Worm (Caenorhabditis elegans): ENCODE results near the gene nhr-70.

nhr-70 gene

DNA sequence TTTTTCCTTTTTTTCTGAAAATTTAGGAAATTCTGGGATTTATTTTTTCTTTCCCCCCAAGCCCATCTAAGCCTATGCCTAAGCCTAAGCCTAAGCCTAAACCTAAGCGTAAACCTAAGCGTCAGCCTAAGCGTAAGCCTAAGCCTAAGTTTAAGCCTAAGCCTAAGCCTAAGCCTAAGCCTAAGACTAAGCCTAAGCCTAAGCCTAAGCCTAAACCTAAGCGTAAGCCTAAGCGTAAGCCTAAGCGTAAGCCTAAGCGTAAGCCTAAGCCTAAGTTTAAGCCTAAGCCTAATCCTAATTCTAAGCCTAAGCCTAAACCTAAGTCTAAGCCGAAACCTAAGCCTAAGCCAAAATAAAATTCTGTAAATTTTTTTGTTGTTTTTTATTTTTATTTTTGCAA, 28.5 kb upstream of the nhr-70 start:
- TF ChIP-seq eor-1 (tag; optimal IDR thresholded peaks at IDR 0.05) (no peak), nhr-43 (tag; optimal IDR thresholded peaks at IDR 0.05; ENCODE audit: poor library complexity, severe bottlenecking) (no peak), ceh-16 (tag; optimal IDR thresholded peaks at IDR 0.05) (no peak), ama-1 (optimal IDR thresholded peaks at IDR 0.05) (no peak), sea-2 (GFP tag; optimal IDR thresholded peaks at IDR 0.05) (no peak), unc-39 (tag; optimal IDR thresholded peaks at IDR 0.05) (no peak), nhr-76 (tag; optimal IDR thresholded peaks at IDR 0.05) (no peak), egl-27 (tag; optimal IDR thresholded peaks at IDR 0.05) (no peak), daf-12 (tag; optimal IDR thresholded peaks at IDR 0.05) (no peak), hmg-11 (tag; optimal IDR thresholded peaks at IDR 0.05) (no peak), aly-2 (tag; optimal IDR thresholded peaks at IDR 0.05) (no peak), fkh-10 (GFP tag; optimal IDR thresholded peaks at IDR 0.05) (no peak), ztf-11 (tag; optimal IDR thresholded peaks at IDR 0.05) (no peak)

ce11 chrV:18589585-18589984, 26.8 kb upstream of the nhr-70 start:
- TF ChIP-seq hmg-11 (tag; optimal IDR thresholded peaks at IDR 0.05) (peak; percentile 6), nhr-77 (tag; optimal IDR thresholded peaks at IDR 0.05) (no peak)

DNA sequence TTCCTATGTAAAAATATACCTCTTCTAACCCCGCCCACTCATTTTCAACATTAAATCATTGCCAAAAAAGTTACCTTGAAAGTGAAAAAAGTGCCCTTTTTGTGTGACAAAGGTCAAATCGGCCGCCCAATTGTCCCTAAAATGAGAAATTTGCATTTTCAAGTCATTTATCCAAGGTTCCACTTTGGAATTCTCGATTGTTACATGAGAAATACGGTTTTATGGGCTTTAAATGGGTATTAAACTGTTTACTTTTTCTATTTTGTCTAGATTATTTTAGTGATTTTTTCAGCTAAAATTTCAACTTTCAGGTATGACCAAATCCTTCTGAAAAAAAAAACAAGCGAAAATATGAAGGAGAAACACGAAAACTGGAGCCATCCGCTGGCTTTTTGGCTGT, 23.9 kb upstream of the nhr-70 start, which contains the start of gene grdn-1:
Gene grdn-1, plus strand, starts transcription at position 301 of the 400 bp plus-strand sequence.
- TF ChIP-seq nhr-12 (tag; optimal IDR thresholded peaks at IDR 0.05) (no peak), ceh-82 (tag; optimal IDR thresholded peaks at IDR 0.05) (no peak), egl-27 (tag; optimal IDR thresholded peaks at IDR 0.05) (no peak), R02D3.7 (tag; optimal IDR thresholded peaks at IDR 0.05) (no peak), ceh-28 (tag; optimal IDR thresholded peaks at IDR 0.05) (no peak), unc-39 (tag; optimal IDR thresholded peaks at IDR 0.05) (no peak), elt-1 (tag; optimal IDR thresholded peaks at IDR 0.05) (no peak), elt-2 (tag; optimal IDR thresholded peaks at IDR 0.05) (no peak), elt-3 (tag; optimal IDR thresholded peaks at IDR 0.05) (no peak), daf-12 (tag; optimal IDR thresholded peaks at IDR 0.05) (no peak), hmg-11 (tag; optimal IDR thresholded peaks at IDR 0.05) (no peak), eor-1 (tag; optimal IDR thresholded peaks at IDR 0.05) (no peak), fkh-10 (GFP tag; optimal IDR thresholded peaks at IDR 0.05) (no peak), lin-15B (tag; optimal IDR thresholded peaks at IDR 0.05) (no peak), nhr-77 (tag; optimal IDR thresholded peaks at IDR 0.05) (no peak), pha-4 (tag; optimal IDR thresholded peaks at IDR 0.05) (no peak)

DNA sequence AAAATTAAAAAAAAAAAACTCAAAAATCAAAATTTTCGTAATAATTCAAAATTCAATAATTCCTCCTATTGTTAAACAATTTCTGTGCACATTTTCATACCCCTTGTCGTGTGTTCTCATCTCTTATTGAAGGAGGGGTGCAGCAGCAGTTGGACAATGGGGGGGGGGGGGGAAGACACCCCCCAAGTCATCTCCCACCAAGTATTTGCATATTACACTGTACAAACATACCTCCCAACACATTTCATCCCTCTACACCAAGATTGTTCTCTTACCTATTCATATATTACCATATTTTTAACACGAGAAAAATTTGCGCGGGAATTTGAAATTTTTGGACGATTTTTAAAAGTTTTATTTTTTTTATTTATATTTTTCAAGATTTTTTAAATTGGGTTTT, 20.1 kb upstream of the nhr-70 start:
- TF ChIP-seq fkh-2 (tag; optimal IDR thresholded peaks at IDR 0.05) (no peak), ceh-16 (tag; optimal IDR thresholded peaks at IDR 0.05) (no peak), hmg-11 (tag; optimal IDR thresholded peaks at IDR 0.05) (peak; percentile 21), pha-4 (tag; optimal IDR thresholded peaks at IDR 0.05) (peak; percentile 17)

DNA sequence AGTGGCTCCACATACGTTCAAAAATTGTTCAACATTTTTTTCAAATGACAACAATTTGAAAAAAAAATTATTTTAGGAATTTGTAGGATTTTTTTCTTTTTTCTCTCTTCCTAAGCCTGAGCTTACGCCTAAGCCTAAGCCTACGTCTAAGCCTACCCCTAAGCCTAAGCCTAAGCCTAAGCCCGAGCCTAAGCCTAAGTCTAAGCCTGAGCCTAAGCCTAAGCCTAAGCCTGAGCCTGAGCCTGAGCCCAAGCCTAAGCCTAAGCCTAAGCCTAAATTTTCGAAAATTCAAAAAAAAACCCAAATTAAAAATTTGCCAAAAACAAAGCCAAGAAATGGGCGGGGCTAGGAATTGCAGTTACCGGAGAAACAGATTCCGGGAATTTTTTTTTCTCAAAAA, 18.6 kb upstream of the nhr-70 start:
- TF ChIP-seq lin-39 (tag; optimal IDR thresholded peaks at IDR 0.05) (no peak), nhr-28 (tag; optimal IDR thresholded peaks at IDR 0.05) (no peak), nhr-12 (tag; optimal IDR thresholded peaks at IDR 0.05) (no peak), nhr-11 (tag; optimal IDR thresholded peaks at IDR 0.05) (no peak), skn-1 (tag; optimal IDR thresholded peaks at IDR 0.05) (no peak), ztf-11 (tag; optimal IDR thresholded peaks at IDR 0.05) (no peak), ZK546.5 (tag; optimal IDR thresholded peaks at IDR 0.05) (no peak), aly-2 (tag; optimal IDR thresholded peaks at IDR 0.05) (no peak), snpc-4 (tag; optimal IDR thresholded peaks at IDR 0.05) (no peak), unc-62 (GFP tag; optimal IDR thresholded peaks at IDR 0.05) (no peak), zag-1 (tag; optimal IDR thresholded peaks at IDR 0.05) (no peak), egl-5 (tag; optimal IDR thresholded peaks at IDR 0.05) (no peak), mml-1 (tag; optimal IDR thresholded peaks at IDR 0.05) (no peak), R02D3.7 (tag; optimal IDR thresholded peaks at IDR 0.05) (no peak), elt-2 (tag; optimal IDR thresholded peaks at IDR 0.05) (no peak), sea-2 (GFP tag; optimal IDR thresholded peaks at IDR 0.05) (no peak), unc-39 (tag; optimal IDR thresholded peaks at IDR 0.05) (no peak), ama-1 (optimal IDR thresholded peaks at IDR 0.05) (no peak), nhr-67 (tag; optimal IDR thresholded peaks at IDR 0.05) (no peak), fkh-10 (GFP tag; optimal IDR thresholded peaks at IDR 0.05) (no peak)
